Worm (Caenorhabditis elegans) whole organism, mixed stage, embryonic: ENCODE data around the gene gpa-12.

ENCODE experiments used
- elt-1 ChIP-seq: sonication (generic microtip); optimal IDR thresholded peaks from 2 replicates; lab custom pipeline; 2017; ENCODE audit warnings: missing genetic modification characterization, mild to moderate bottlenecking, missing compliant biosample characterization, antibody characterized with exemption, moderate library complexity, borderline replicate concordance; ENCODE audit not compliant: insufficient read depth
- flh-1 ChIP-seq: fragments of 200-800 bp; sonication (Bioruptor generic); optimal IDR thresholded peaks from 2 replicates; lab custom pipeline; 2018; ENCODE audit warnings: mild to moderate bottlenecking, missing genetic modification characterization, moderate library complexity, missing compliant biosample characterization
- ham-2 ChIP-seq: fragments of 200-800 bp; sonication (Bioruptor generic); optimal IDR thresholded peaks from 2 replicates; lab custom pipeline; 2018; ENCODE audit warnings: mild to moderate bottlenecking, missing genetic modification characterization, missing compliant biosample characterization
- mep-1 ChIP-seq: fragments of 150-350 bp; optimal IDR thresholded peaks from 2 replicates; lab custom pipeline; 2017; ENCODE audit warnings: missing biosample characterization, missing genetic modification reagents, missing genetic modification characterization, inconsistent platforms
- mls-2 ChIP-seq: sonication (generic microtip); optimal IDR thresholded peaks from 2 replicates; lab custom pipeline; 2016; ENCODE audit warnings: mild to moderate bottlenecking, missing genetic modification characterization, moderate library complexity, missing compliant biosample characterization
- nhr-76 ChIP-seq: sonication (generic microtip); optimal IDR thresholded peaks from 2 replicates; lab custom pipeline; 2017; ENCODE audit warnings: missing biosample characterization, missing genetic modification characterization
- snpc-4 ChIP-seq: fragments of 150-350 bp; optimal IDR thresholded peaks from 2 replicates; lab custom pipeline; 2014; ENCODE audit warnings: missing biosample characterization, missing genetic modification characterization
- unc-39 ChIP-seq: fragments of 150-350 bp; optimal IDR thresholded peaks from 2 replicates; lab custom pipeline; 2014; ENCODE audit warnings: missing biosample characterization, missing genetic modification characterization
- unc-62 ChIP-seq: fragments of 150-350 bp; optimal IDR thresholded peaks from 2 replicates; lab custom pipeline; 2014; ENCODE audit warnings: missing biosample characterization, missing genetic modification reagents, missing genetic modification characterization

- TF ChIP-seq mep-1: no peak
- no peak for TF ChIP-seq mls-2 (tag; lab: Kevin White, UChicago)
- no peak for TF ChIP-seq ham-2 (GFP tag; lab: Kevin White, UChicago)
- TF ChIP-seq flh-1 (GFP tag; lab: Kevin White, UChicago): no peak
- TF ChIP-seq nhr-76: no peak
- TF ChIP-seq unc-62: no peak
- no peak for TF ChIP-seq elt-1 (tag; lab: Kevin White, UChicago)
- no peak for TF ChIP-seq unc-39 (tag; lab: Kevin White, UChicago)
- no peak for TF ChIP-seq snpc-4 (tag; lab: Kevin White, UChicago)
These were observed 8.1 kb downstream of the gpa-12 start, which contains the start of gene pes-8 for ce11 chrX:9251488-9251887.
